Worm (Caenorhabditis elegans): ENCODE data around the gene puf-6.

- no peak for TF ChIP-seq T22C8.4 (GFP tag; IDR thresholded peaks at IDR 0.05)
- no peak for TF ChIP-seq cog-1 (tag; optimal IDR thresholded peaks at IDR 0.05)
- no peak for TF ChIP-seq klf-2 (GFP tag; conservative IDR thresholded peaks at IDR 0.05)
- no peak for TF ChIP-seq ztf-29 (GFP tag; IDR thresholded peaks at IDR 0.05)
- no peak for TF ChIP-seq ztf-23 (GFP tag; IDR thresholded peaks at IDR 0.05)
Measured at ce11 chrII:13065251-13065650, 22.0 kb upstream of the puf-6 start.

All from whole organism, midembryonic.